Worm (Caenorhabditis elegans) whole organism, young adult: ENCODE measurements around the gene dlc-1.

Experiments
- B0035.1 ChIP-seq: sonication (generic microtip); optimal IDR thresholded peaks from 2 replicates; lab custom pipeline; 2016; ENCODE audit warnings: missing genetic modification characterization, mild to moderate bottlenecking, missing compliant biosample characterization, missing genotype, missing genetic modification reagents
- B0336.3 ChIP-seq: fragments of 200-800 bp; sonication (Bioruptor generic); IDR thresholded peaks from 2 replicates; pipeline ENCODE4 v1.3.6; 2022; ENCODE audit warnings: missing genetic modification characterization, missing compliant biosample characterization
- D2030.7 ChIP-seq: fragments of 200-800 bp; sonication (Bioruptor generic); IDR thresholded peaks from 2 replicates; pipeline ENCODE4 v1.3.6; 2022; ENCODE audit warnings: missing genetic modification reagents, missing genetic modification characterization, missing compliant biosample characterization
- F10E7.11 ChIP-seq: sonication (generic microtip); optimal IDR thresholded peaks from 2 replicates; lab custom pipeline; 2017; ENCODE audit warnings: mild to moderate bottlenecking, missing genetic modification characterization, moderate library complexity, missing compliant biosample characterization
- F22D6.2 ChIP-seq: sonication (generic microtip); optimal IDR thresholded peaks from 2 replicates; lab custom pipeline; 2016; ENCODE audit warnings: mild to moderate bottlenecking, missing genetic modification characterization, missing compliant biosample characterization
- F52B5.7 ChIP-seq: sonication (generic microtip); optimal IDR thresholded peaks from 2 replicates; lab custom pipeline; 2016; ENCODE audit warnings: mild to moderate bottlenecking, missing genetic modification characterization, missing compliant biosample characterization
- F57C9.4 ChIP-seq: sonication (generic microtip); optimal IDR thresholded peaks from 2 replicates; lab custom pipeline; 2017; ENCODE audit warnings: mild to moderate bottlenecking, missing genetic modification characterization, missing compliant biosample characterization
- K11D2.4 ChIP-seq: fragments of 200-800 bp; sonication (Bioruptor generic); IDR thresholded peaks from 2 replicates; pipeline ENCODE4 v1.3.6; 2022; ENCODE audit warnings: missing genetic modification reagents, missing genetic modification characterization, missing compliant biosample characterization
- Y56A3A.18 ChIP-seq: fragments of 200-800 bp; sonication (Bioruptor generic); IDR thresholded peaks from 2 replicates; pipeline ENCODE4 v1.3.6; 2022; ENCODE audit warnings: missing genetic modification reagents, missing genetic modification characterization, missing compliant biosample characterization
- Y95B8A.8 ChIP-seq: fragments of 200-800 bp; sonication (Bioruptor generic); IDR thresholded peaks from 2 replicates; pipeline ENCODE4 v1.3.6; 2022; ENCODE audit warnings: missing genetic modification reagents, missing genetic modification characterization, missing compliant biosample characterization
- akir-1 ChIP-seq: fragments of 200-800 bp; sonication (Bioruptor generic); optimal IDR thresholded peaks from 2 replicates; lab custom pipeline; 2018; ENCODE audit warnings: mild to moderate bottlenecking, missing genetic modification characterization, moderate library complexity, missing compliant biosample characterization
- aptf-3 ChIP-seq: fragments of 200-800 bp; sonication (Bioruptor generic); IDR thresholded peaks from 2 replicates; pipeline ENCODE4 v1.3.6; 2022; ENCODE audit warnings: missing genetic modification characterization, missing compliant biosample characterization
- athp-1 ChIP-seq: sonication (generic microtip); optimal IDR thresholded peaks from 2 replicates; lab custom pipeline; 2017; ENCODE audit warnings: mild to moderate bottlenecking, missing genetic modification characterization, missing compliant biosample characterization
- attf-3 ChIP-seq: fragments of 200-800 bp; sonication (Bioruptor generic); conservative IDR thresholded peaks from 2 replicates; pipeline ENCODE4 v1.3.6; 2022; ENCODE audit warnings: missing genetic modification reagents, missing genetic modification characterization, missing compliant biosample characterization
- attf-5 ChIP-seq: fragments of 200-800 bp; sonication (Bioruptor generic); optimal IDR thresholded peaks from 2 replicates; lab custom pipeline; 2018; ENCODE audit warnings: mild to moderate bottlenecking, missing genetic modification characterization, missing compliant biosample characterization
- bed-2 ChIP-seq: fragments of 200-800 bp; sonication (Bioruptor generic); IDR thresholded peaks from 2 replicates; pipeline ENCODE4 v1.3.6; 2022; ENCODE audit warnings: missing genetic modification reagents, missing genetic modification characterization, missing compliant biosample characterization
- ceh-100 ChIP-seq: fragments of 200-800 bp; sonication (Bioruptor generic); IDR thresholded peaks from 2 replicates; pipeline ENCODE4 v1.3.6; 2022; ENCODE audit warnings: missing genetic modification reagents, missing genetic modification characterization, missing compliant biosample characterization
- ceh-58 ChIP-seq: fragments of 200-800 bp; sonication (Bioruptor generic); IDR thresholded peaks from 2 replicates; pipeline ENCODE4 v1.3.6; 2022; ENCODE audit warnings: missing genetic modification characterization, missing compliant biosample characterization
- dox-1 ChIP-seq: fragments of 200-800 bp; sonication (Bioruptor generic); IDR thresholded peaks from 2 replicates; pipeline ENCODE4 v1.3.6; 2022; ENCODE audit warnings: missing genetic modification reagents, missing genetic modification characterization, missing compliant biosample characterization
- dpl-1 ChIP-seq: fragments of 150-350 bp; optimal IDR thresholded peaks from 2 replicates; lab custom pipeline; 2014; ENCODE audit warnings: missing biosample characterization, missing genetic modification reagents, missing genetic modification characterization
- egrh-3 ChIP-seq: fragments of 200-800 bp; sonication (Bioruptor generic); IDR thresholded peaks from 2 replicates; pipeline ENCODE4 v1.3.6; 2022; ENCODE audit warnings: missing genetic modification reagents, missing genetic modification characterization, missing compliant biosample characterization
- ekl-4 ChIP-seq: fragments of 200-800 bp; sonication (Bioruptor generic); IDR thresholded peaks from 2 replicates; pipeline ENCODE4 v1.3.6; 2022; ENCODE audit warnings: missing genetic modification reagents, missing genetic modification characterization, missing compliant biosample characterization
- fkh-3 ChIP-seq: sonication (generic microtip); optimal IDR thresholded peaks from 2 replicates; lab custom pipeline; 2016; ENCODE audit warnings: mild to moderate bottlenecking, missing genetic modification characterization, missing compliant biosample characterization
- hlh-26 ChIP-seq: fragments of 200-800 bp; sonication (Bioruptor generic); conservative IDR thresholded peaks from 2 replicates; pipeline ENCODE4 v1.3.6; 2022; ENCODE audit warnings: missing genetic modification reagents, missing genetic modification characterization, missing compliant biosample characterization
- hmg-20 ChIP-seq: fragments of 200-800 bp; sonication (Bioruptor generic); IDR thresholded peaks from 2 replicates; pipeline ENCODE4 v1.3.6; 2022; ENCODE audit warnings: missing genetic modification reagents, missing genetic modification characterization, missing compliant biosample characterization
- lag-1 ChIP-seq: fragments of 200-800 bp; sonication (Bioruptor generic); IDR thresholded peaks from 2 replicates; pipeline ENCODE4 v1.3.6; 2022; ENCODE audit warnings: missing genetic modification reagents, missing genetic modification characterization, missing compliant biosample characterization
- lin-26 ChIP-seq: fragments of 200-800 bp; sonication (Bioruptor generic); IDR thresholded peaks from 2 replicates; pipeline ENCODE4 v1.3.6; 2022; ENCODE audit warnings: missing genetic modification reagents, missing genetic modification characterization, missing compliant biosample characterization
- lir-1 ChIP-seq: fragments of 200-800 bp; sonication (Bioruptor generic); conservative IDR thresholded peaks from 2 replicates; pipeline ENCODE4 v1.3.6; 2022; ENCODE audit warnings: missing genetic modification reagents, missing genetic modification characterization, missing compliant biosample characterization
- lsl-1 ChIP-seq: fragments of 200-800 bp; sonication (Bioruptor generic); optimal IDR thresholded peaks from 2 replicates; lab custom pipeline; 2018; ENCODE audit warnings: mild to moderate bottlenecking, missing genetic modification characterization, moderate library complexity, missing compliant biosample characterization
- lsy-27 ChIP-seq: sonication (generic microtip); optimal IDR thresholded peaks from 2 replicates; lab custom pipeline; 2017; ENCODE audit warnings: missing genetic modification characterization, mild to moderate bottlenecking, missing compliant biosample characterization, antibody characterized with exemption, missing genotype, borderline replicate concordance; ENCODE audit not compliant: insufficient read depth
- madf-10 ChIP-seq: sonication (generic microtip); optimal IDR thresholded peaks from 2 replicates; lab custom pipeline; 2016; ENCODE audit warnings: mild to moderate bottlenecking, missing genetic modification characterization, missing compliant biosample characterization
- madf-3 ChIP-seq: fragments of 200-800 bp; sonication (Bioruptor generic); IDR thresholded peaks from 2 replicates; pipeline ENCODE4 v1.3.6; 2022; ENCODE audit warnings: missing genetic modification reagents, missing genetic modification characterization, missing compliant biosample characterization
- madf-6 ChIP-seq: fragments of 200-800 bp; sonication (Bioruptor generic); IDR thresholded peaks from 2 replicates; pipeline ENCODE4 v1.3.6; 2022; ENCODE audit warnings: missing genetic modification reagents, missing genetic modification characterization, missing compliant biosample characterization
- madf-8 ChIP-seq: fragments of 200-800 bp; sonication (Bioruptor generic); conservative IDR thresholded peaks from 2 replicates; pipeline ENCODE4 v1.3.6; 2022; ENCODE audit warnings: missing genetic modification reagents, missing genetic modification characterization, missing compliant biosample characterization
- mcd-1 ChIP-seq: fragments of 200-800 bp; sonication (Bioruptor generic); IDR thresholded peaks from 2 replicates; pipeline ENCODE4 v1.3.6; 2022; ENCODE audit warnings: missing genetic modification reagents, missing genetic modification characterization, missing compliant biosample characterization
- nfya-1 ChIP-seq: sonication (generic microtip); optimal IDR thresholded peaks from 2 replicates; lab custom pipeline; 2017; ENCODE audit warnings: antibody characterized with exemption, missing compliant biosample characterization, missing genetic modification characterization, borderline replicate concordance; ENCODE audit not compliant: insufficient read depth
- nfya-2 ChIP-seq: fragments of 200-800 bp; sonication (Bioruptor generic); IDR thresholded peaks from 2 replicates; pipeline ENCODE4 v1.3.6; 2022; ENCODE audit warnings: missing genetic modification reagents, missing genetic modification characterization, missing compliant biosample characterization
- nhr-179 ChIP-seq: sonication (generic microtip); optimal IDR thresholded peaks from 2 replicates; lab custom pipeline; 2016; ENCODE audit warnings: mild to moderate bottlenecking, missing genetic modification characterization, missing compliant biosample characterization
- rec-8 ChIP-seq, 2 experiments: sonication (generic microtip); optimal IDR thresholded peaks; 2 replicates each; lab custom pipeline; 2016; ENCODE audit warnings: mild to moderate bottlenecking in 2 of 2, missing genetic modification characterization in 2 of 2, missing genetic modification reagents in 2 of 2, missing genotype in 2 of 2, missing biosample characterization in 1 of 2, missing compliant biosample characterization in 1 of 2, moderate library complexity in 1 of 2
- rpc-1 ChIP-seq, 2 experiments: fragments of 150-350 bp in 1 of 2; sonication (generic microtip) in 1 of 2; optimal IDR thresholded peaks; 2 replicates each; lab custom pipeline; 2014 to 2018; ENCODE audit warnings: missing biosample characterization in 1 of 2, missing genetic modification characterization in 1 of 2, missing genetic modification reagents in 1 of 2, missing genotype in 1 of 2
- sea-2 ChIP-seq: fragments of 200-800 bp; sonication (Bioruptor generic); IDR thresholded peaks from 2 replicates; pipeline ENCODE4 v1.3.6; 2022; ENCODE audit warnings: missing genetic modification characterization, missing compliant biosample characterization
- unc-130 ChIP-seq: sonication (generic microtip); optimal IDR thresholded peaks from 2 replicates; lab custom pipeline; 2016; ENCODE audit warnings: missing genetic modification reagents, missing genetic modification characterization, missing compliant biosample characterization
- unc-62 ChIP-seq: fragments of 150-350 bp; optimal IDR thresholded peaks from 2 replicates; lab custom pipeline; 2014; ENCODE audit warnings: missing biosample characterization, missing genetic modification reagents, missing genetic modification characterization
- xnd-1 ChIP-seq: sonication (generic microtip); optimal IDR thresholded peaks from 2 replicates; lab custom pipeline; 2016; ENCODE audit warnings: missing genotype, missing genetic modification reagents, missing genetic modification characterization, missing compliant biosample characterization
- zfh-2 ChIP-seq: fragments of 200-800 bp; sonication (Bioruptor generic); conservative IDR thresholded peaks from 2 replicates; pipeline ENCODE4 v1.3.6; 2022; ENCODE audit warnings: missing genetic modification reagents, missing genetic modification characterization, missing compliant biosample characterization
- ztf-22 ChIP-seq: fragments of 200-800 bp; sonication (Bioruptor generic); optimal IDR thresholded peaks from 2 replicates; lab custom pipeline; 2018; ENCODE audit warnings: mild to moderate bottlenecking, missing genetic modification characterization, moderate library complexity, missing compliant biosample characterization
- ztf-3 ChIP-seq: fragments of 200-800 bp; sonication (Bioruptor generic); optimal IDR thresholded peaks from 2 replicates; lab custom pipeline; 2018; ENCODE audit warnings: mild to moderate bottlenecking, missing genetic modification characterization, missing compliant biosample characterization
- ztf-6 ChIP-seq: fragments of 200-800 bp; sonication (Bioruptor generic); IDR thresholded peaks from 2 replicates; pipeline ENCODE4 v1.3.6; 2022; ENCODE audit warnings: missing genetic modification reagents, missing genetic modification characterization, missing compliant biosample characterization

Gene dlc-1

ce11 chrIII:6464113-6464571, 563 bp upstream of the dlc-1 start (continued):
- TF ChIP-seq attf-3: peak; percentile 68
- no peak for TF ChIP-seq rpc-1 (optimal IDR thresholded peaks at IDR 0.05; lab: Kevin White, UChicago)
- no peak for TF ChIP-seq rpc-1 (tag; optimal IDR thresholded peaks at IDR 0.05; lab: Kevin White, UChicago)
- TF ChIP-seq nhr-179 (tag; lab: Kevin White, UChicago): no peak
- TF ChIP-seq madf-10 (tag; lab: Kevin White, UChicago): no peak
- peak; percentile 80 for TF ChIP-seq athp-1
- TF ChIP-seq F10E7.11: no peak
- peak; percentile 88 for TF ChIP-seq madf-3
- no peak for TF ChIP-seq F57C9.4 (tag; lab: Kevin White, UChicago)
- TF ChIP-seq lin-26 (GFP tag; lab: Robert Waterston, UW): peak; percentile 59; the same call in 1 of the 2 replicates
- TF ChIP-seq dox-1 (GFP tag; lab: Robert Waterston, UW): peak; percentile 95
- no peak for TF ChIP-seq lag-1 (GFP tag; lab: Robert Waterston, UW)
- no peak for TF ChIP-seq nfya-2 (GFP tag; lab: Robert Waterston, UW)
- peak; percentile 70; the same call in 1 of the 2 replicates for TF ChIP-seq aptf-3 (GFP tag; lab: Robert Waterston, UW)
- peak; percentile 89 for TF ChIP-seq mcd-1
- TF ChIP-seq lsl-1 (GFP tag; lab: Kevin White, UChicago): peak; percentile 66
- TF ChIP-seq akir-1: peak; percentile 62
- TF ChIP-seq ztf-6 (GFP tag; lab: Robert Waterston, UW): no peak
- no peak for TF ChIP-seq hmg-20 (GFP tag; lab: Robert Waterston, UW)
- TF ChIP-seq ekl-4 (GFP tag; lab: Robert Waterston, UW): peak; percentile 89
- TF ChIP-seq attf-5 (GFP tag; lab: Kevin White, UChicago): peak; percentile 95
- TF ChIP-seq F22D6.2: peak; percentile 49
- TF ChIP-seq sea-2 (GFP tag; lab: Robert Waterston, UW): no peak
- TF ChIP-seq nfya-1 (tag; lab: Kevin White, UChicago): no peak
- peak; percentile 79 for TF ChIP-seq F52B5.7 (tag; lab: Kevin White, UChicago)
- TF ChIP-seq ceh-100 (GFP tag; lab: Robert Waterston, UW): peak; percentile 72
- peak; percentile 100 for TF ChIP-seq zfh-2 (GFP tag; lab: Robert Waterston, UW)
- peak; percentile 74 for TF ChIP-seq lir-1 (GFP tag; lab: Robert Waterston, UW)
- TF ChIP-seq ceh-58 (GFP tag; lab: Robert Waterston, UW): 0 out of 2 replicates have a peak, but pooled peaks have one; percentile 16
- peak; percentile 61 for TF ChIP-seq dpl-1 (GFP tag; lab: Kevin White, UChicago)
- TF ChIP-seq ztf-22 (GFP tag; lab: Kevin White, UChicago): peak; percentile 72
- no peak for TF ChIP-seq unc-62 (GFP tag; lab: Kevin White, UChicago)
- TF ChIP-seq lsy-27: no peak
- TF ChIP-seq Y95B8A.8 (GFP tag; lab: Robert Waterston, UW): peak; percentile 94
- TF ChIP-seq bed-2 (GFP tag; lab: Robert Waterston, UW): no peak
- TF ChIP-seq unc-130: no peak
- TF ChIP-seq egrh-3 (GFP tag; lab: Robert Waterston, UW): peak; percentile 97
- TF ChIP-seq hlh-26 (GFP tag; lab: Robert Waterston, UW): no peak
- TF ChIP-seq fkh-3 (tag; lab: Kevin White, UChicago): peak; percentile 30
- TF ChIP-seq madf-6 (GFP tag; lab: Robert Waterston, UW): peak; percentile 92
- peak; percentile 53 for TF ChIP-seq B0035.1
- peak; percentile 98 for TF ChIP-seq B0336.3
- no peak for TF ChIP-seq Y56A3A.18 (GFP tag; lab: Robert Waterston, UW)
- TF ChIP-seq rec-8 (tag; optimal IDR thresholded peaks at IDR 0.05; lab: Kevin White, UChicago): no peak
- peak; percentile 40 for TF ChIP-seq ztf-3 (GFP tag; lab: Kevin White, UChicago)
- TF ChIP-seq K11D2.4 (GFP tag; lab: Robert Waterston, UW): peak; percentile 86
- TF ChIP-seq xnd-1 (tag; lab: Kevin White, UChicago): peak; percentile 57
- peak; percentile 74 for TF ChIP-seq D2030.7 (GFP tag; lab: Robert Waterston, UW)
- peak; percentile 73 for TF ChIP-seq madf-8 (GFP tag; lab: Robert Waterston, UW)
